Fruit fly (Drosophila melanogaster): ENCODE measurements around the gene Nuf2.

Gene Nuf2

dm6 chr2L:7065687-7066086 is at the start of gene Nuf2:
TSS of gene Nuf2 (minus strand) at chr2L:7065837.
- TF ChIP-seq Crg-1 (GFP tag; optimal IDR thresholded peaks at IDR 0.05): no peak
- no peak for TF ChIP-seq bab1 (GFP tag; optimal IDR thresholded peaks at IDR 0.05)
- no peak for TF ChIP-seq cnc (optimal IDR thresholded peaks at IDR 0.05)
- TF ChIP-seq CG14711 (tag; optimal IDR thresholded peaks at IDR 0.05): no peak
- no peak for TF ChIP-seq CG5204 (GFP tag; optimal IDR thresholded peaks at IDR 0.05)
- TF ChIP-seq Hr96 (GFP tag; optimal IDR thresholded peaks at IDR 0.05): no peak
- no peak for TF ChIP-seq ovo (GFP tag; optimal IDR thresholded peaks at IDR 0.05)
- no peak for TF ChIP-seq CG1620 (GFP tag; optimal IDR thresholded peaks at IDR 0.05)
- no peak for TF ChIP-seq CG33017 (tag; optimal IDR thresholded peaks at IDR 0.05)
- no peak for TF ChIP-seq toe (GFP tag; optimal IDR thresholded peaks at IDR 0.05)
- no peak for TF ChIP-seq cic (GFP tag; optimal IDR thresholded peaks at IDR 0.05)
- TF ChIP-seq Clk (GFP tag; optimal IDR thresholded peaks at IDR 0.05): no peak
- TF ChIP-seq CG7045 (GFP tag; optimal IDR thresholded peaks at IDR 0.05): no peak
- no peak for TF ChIP-seq CG7101 (tag; optimal IDR thresholded peaks at IDR 0.05)
- no peak for TF ChIP-seq Mnt (GFP tag; optimal IDR thresholded peaks at IDR 0.05)
- no peak for TF ChIP-seq CG11617 (GFP tag; optimal IDR thresholded peaks at IDR 0.05)
- TF ChIP-seq CG12768 (GFP tag; optimal IDR thresholded peaks at IDR 0.05): no peak
- TF ChIP-seq tj (GFP tag; optimal IDR thresholded peaks at IDR 0.05): no peak
- TF ChIP-seq pad (GFP tag; optimal IDR thresholded peaks at IDR 0.05): no peak

- no peak for TF ChIP-seq CG14711 (tag; optimal IDR thresholded peaks at IDR 0.05)
- no peak for TF ChIP-seq tj (GFP tag; optimal IDR thresholded peaks at IDR 0.05)
- no peak for TF ChIP-seq pad (GFP tag; optimal IDR thresholded peaks at IDR 0.05)
- no peak for TF ChIP-seq ovo (GFP tag; optimal IDR thresholded peaks at IDR 0.05)
- no peak for TF ChIP-seq CG7045 (GFP tag; optimal IDR thresholded peaks at IDR 0.05)
- no peak for TF ChIP-seq CG5204 (GFP tag; optimal IDR thresholded peaks at IDR 0.05)
Observed at dm6 chr2L:7114159-7114558, 48.5 kb upstream of the Nuf2 start.

dm6 chr2L:7110318-7110717 is 44.7 kb upstream of the Nuf2 start:
- TF ChIP-seq CG5204 (GFP tag; optimal IDR thresholded peaks at IDR 0.05) (no peak), toe (GFP tag; optimal IDR thresholded peaks at IDR 0.05) (no peak), tj (GFP tag; optimal IDR thresholded peaks at IDR 0.05) (no peak), cnc (optimal IDR thresholded peaks at IDR 0.05) (no peak), CG7101 (tag; optimal IDR thresholded peaks at IDR 0.05) (no peak), Clk (GFP tag; optimal IDR thresholded peaks at IDR 0.05) (no peak), Mnt (GFP tag; optimal IDR thresholded peaks at IDR 0.05) (no peak), pad (GFP tag; optimal IDR thresholded peaks at IDR 0.05) (no peak), cic (GFP tag; optimal IDR thresholded peaks at IDR 0.05) (no peak)

- TF ChIP-seq CG1620 (GFP tag; optimal IDR thresholded peaks at IDR 0.05) (no peak), CG14711 (tag; optimal IDR thresholded peaks at IDR 0.05) (no peak), CG5204 (GFP tag; optimal IDR thresholded peaks at IDR 0.05) (no peak), CG7101 (tag; optimal IDR thresholded peaks at IDR 0.05) (no peak), Hr96 (GFP tag; optimal IDR thresholded peaks at IDR 0.05) (no peak), ovo (GFP tag; optimal IDR thresholded peaks at IDR 0.05) (no peak), Clk (GFP tag; optimal IDR thresholded peaks at IDR 0.05) (no peak), CG11617 (GFP tag; optimal IDR thresholded peaks at IDR 0.05) (no peak), Mnt (GFP tag; optimal IDR thresholded peaks at IDR 0.05) (no peak), bab1 (GFP tag; optimal IDR thresholded peaks at IDR 0.05) (no peak), CG12768 (GFP tag; optimal IDR thresholded peaks at IDR 0.05) (no peak), pad (GFP tag; optimal IDR thresholded peaks at IDR 0.05) (no peak), CG33017 (tag; optimal IDR thresholded peaks at IDR 0.05) (no peak), tj (GFP tag; optimal IDR thresholded peaks at IDR 0.05) (no peak)
Observed at dm6 chr2L:7107890-7108289, 42.3 kb upstream of the Nuf2 start.

- TF ChIP-seq CG14711 (tag; optimal IDR thresholded peaks at IDR 0.05) (no peak), CG7045 (GFP tag; optimal IDR thresholded peaks at IDR 0.05) (no peak), cic (GFP tag; optimal IDR thresholded peaks at IDR 0.05) (no peak), Clk (GFP tag; optimal IDR thresholded peaks at IDR 0.05) (no peak), Hr96 (GFP tag; optimal IDR thresholded peaks at IDR 0.05) (no peak), CG7101 (tag; optimal IDR thresholded peaks at IDR 0.05) (no peak), pad (GFP tag; optimal IDR thresholded peaks at IDR 0.05) (no peak), CG33017 (tag; optimal IDR thresholded peaks at IDR 0.05) (no peak)
Observed at dm6 chr2L:7106289-7106961, 40.8 kb upstream of the Nuf2 start.

- no peak for TF ChIP-seq CG7045 (GFP tag; optimal IDR thresholded peaks at IDR 0.05)
- TF ChIP-seq CG11617 (GFP tag; optimal IDR thresholded peaks at IDR 0.05): no peak
- no peak for TF ChIP-seq CG5204 (GFP tag; optimal IDR thresholded peaks at IDR 0.05)
- TF ChIP-seq Crg-1 (GFP tag; optimal IDR thresholded peaks at IDR 0.05): no peak
- no peak for TF ChIP-seq CG1620 (GFP tag; optimal IDR thresholded peaks at IDR 0.05)
- no peak for TF ChIP-seq toe (GFP tag; optimal IDR thresholded peaks at IDR 0.05)
- TF ChIP-seq CG12768 (GFP tag; optimal IDR thresholded peaks at IDR 0.05): no peak
- TF ChIP-seq pad (GFP tag; optimal IDR thresholded peaks at IDR 0.05): no peak
Observed at dm6 chr2L:7104195-7104971, 38.7 kb upstream of the Nuf2 start.

- TF ChIP-seq CG14711 (tag; optimal IDR thresholded peaks at IDR 0.05) (no peak), CG5204 (GFP tag; optimal IDR thresholded peaks at IDR 0.05) (no peak), CG7045 (GFP tag; optimal IDR thresholded peaks at IDR 0.05) (no peak), Hr96 (GFP tag; optimal IDR thresholded peaks at IDR 0.05) (no peak), cnc (optimal IDR thresholded peaks at IDR 0.05) (no peak), Crg-1 (GFP tag; optimal IDR thresholded peaks at IDR 0.05) (no peak), Clk (GFP tag; optimal IDR thresholded peaks at IDR 0.05) (no peak), CG12768 (GFP tag; optimal IDR thresholded peaks at IDR 0.05) (no peak), kay (GFP tag; ENCODE audit: borderline replicate concordance) (no peak), CG7101 (tag; optimal IDR thresholded peaks at IDR 0.05) (no peak), pad (GFP tag; optimal IDR thresholded peaks at IDR 0.05) (no peak), toe (GFP tag; optimal IDR thresholded peaks at IDR 0.05) (no peak), cic (GFP tag; optimal IDR thresholded peaks at IDR 0.05) (no peak), tj (GFP tag; optimal IDR thresholded peaks at IDR 0.05) (no peak), CG33017 (tag; optimal IDR thresholded peaks at IDR 0.05) (no peak), bab1 (GFP tag; optimal IDR thresholded peaks at IDR 0.05) (no peak), ovo (GFP tag; optimal IDR thresholded peaks at IDR 0.05) (no peak), CG1620 (GFP tag; optimal IDR thresholded peaks at IDR 0.05) (no peak), CG11617 (GFP tag; optimal IDR thresholded peaks at IDR 0.05) (no peak), Mnt (GFP tag; optimal IDR thresholded peaks at IDR 0.05) (no peak)
Observed at dm6 chr2L:7100830-7101229, 35.2 kb upstream of the Nuf2 start.
